ENCODE assay signal across 1 fruit fly cellular context in genomic region chr2L:17778287-17778762, dm6.
TF ChIP-seq lines count a peak whose summit lies in the region.

Gene CadN (minus strand): TSS chr2L:17778340.

TF ChIP-seq in whole organism, embryonic, 481 proteins besides CTCF, POLR2A, EP300 and RAD21 (continued from another document):
- no peak for TF ChIP-seq Mrtf (GFP tag; IDR thresholded peaks at IDR 0.05; lab: Robert Waterston, UW)
- TF ChIP-seq MESR4 (GFP tag; optimal IDR thresholded peaks at IDR 0.05; lab: Kevin White, UChicago), result no peak
- no peak for TF ChIP-seq zfh2 (GFP tag; optimal IDR thresholded peaks at IDR 0.05; lab: Kevin White, UChicago)
- no peak for TF ChIP-seq Sox100B (GFP tag; optimal IDR thresholded peaks at IDR 0.05; lab: Kevin White, UChicago)
- TF ChIP-seq Rx (GFP tag; IDR thresholded peaks at IDR 0.05; lab: Robert Waterston, UW), result no peak
- no peak for TF ChIP-seq scrt (GFP tag; optimal IDR thresholded peaks at IDR 0.05; lab: Kevin White, UChicago)
- TF ChIP-seq ranshi (GFP tag; IDR thresholded peaks at IDR 0.05; lab: Robert Waterston, UW), result no peak
- peak; percentile 59 for TF ChIP-seq CG1832 (GFP tag; optimal IDR thresholded peaks at IDR 0.05; lab: Kevin White, UChicago)
- TF ChIP-seq ems (GFP tag; optimal IDR thresholded peaks at IDR 0.05; lab: Kevin White, UChicago), result peak; percentile 7
- TF ChIP-seq Opbp (GFP tag; IDR thresholded peaks at IDR 0.05; lab: Robert Waterston, UW; ENCODE audit: partially characterized antibody), result 0 out of 3 replicates have a peak, but pooled peaks have one; percentile 18
- no peak for TF ChIP-seq org-1 (GFP tag; optimal IDR thresholded peaks at IDR 0.05; lab: Kevin White, UChicago)
- TF ChIP-seq Taf1 (GFP tag; IDR thresholded peaks at IDR 0.05; lab: Robert Waterston, UW), result no peak
- TF ChIP-seq Drgx (GFP tag; IDR thresholded peaks at IDR 0.05; lab: Robert Waterston, UW), result no peak; the same call in 1 of the 2 replicates
- no peak for TF ChIP-seq CG8089 (GFP tag; optimal IDR thresholded peaks at IDR 0.05; lab: Kevin White, UChicago)
- TF ChIP-seq unpg (GFP tag; optimal IDR thresholded peaks at IDR 0.05; lab: Kevin White, UChicago), result peak; percentile 52
- TF ChIP-seq CG7963 (GFP tag; IDR thresholded peaks at IDR 0.05; lab: Robert Waterston, UW; ENCODE audit: partially characterized antibody), result no peak
- no peak for TF ChIP-seq crp (GFP tag; optimal IDR thresholded peaks at IDR 0.05; lab: Kevin White, UChicago)
- no peak for TF ChIP-seq HLH3B (GFP tag; IDR thresholded peaks at IDR 0.05; lab: Robert Waterston, UW)
- TF ChIP-seq Awh (GFP tag; IDR thresholded peaks at IDR 0.05; lab: Robert Waterston, UW), result no peak
- TF ChIP-seq CG8765 (GFP tag; IDR thresholded peaks at IDR 0.05; lab: Robert Waterston, UW), result no peak
- TF ChIP-seq CG7745 (tag; optimal IDR thresholded peaks at IDR 0.05; lab: Kevin White, UChicago), result no peak
- no peak for TF ChIP-seq sna (GFP tag; IDR thresholded peaks at IDR 0.05; lab: Robert Waterston, UW; ENCODE audit: partially characterized antibody)
- no peak for TF ChIP-seq nerfin-1 (tag; optimal IDR thresholded peaks at IDR 0.05; lab: Kevin White, UChicago)
- no peak for TF ChIP-seq CG7987 (GFP tag; optimal IDR thresholded peaks at IDR 0.05; lab: Kevin White, UChicago)
- no peak for TF ChIP-seq her (GFP tag; optimal IDR thresholded peaks at IDR 0.05; lab: Kevin White, UChicago)
- TF ChIP-seq Ssrp (tag; optimal IDR thresholded peaks at IDR 0.05; lab: Kevin White, UChicago), result peak; percentile 18
- no peak for TF ChIP-seq jigr1 (GFP tag; IDR thresholded peaks at IDR 0.05; lab: Robert Waterston, UW)
- TF ChIP-seq CG11695 (GFP tag; IDR thresholded peaks at IDR 0.05; lab: Robert Waterston, UW), result no peak
- TF ChIP-seq CG6765 (GFP tag; optimal IDR thresholded peaks at IDR 0.05; lab: Kevin White, UChicago), result no peak
- TF ChIP-seq CG10654 (GFP tag; optimal IDR thresholded peaks at IDR 0.05; lab: Kevin White, UChicago), result no peak
- peak; percentile 19 for TF ChIP-seq gsb-n (tag; optimal IDR thresholded peaks at IDR 0.05; lab: Kevin White, UChicago)
- peak; percentile 28 for TF ChIP-seq tio (GFP tag; optimal IDR thresholded peaks at IDR 0.05; lab: Kevin White, UChicago)
- TF ChIP-seq slou (GFP tag; optimal IDR thresholded peaks at IDR 0.05; lab: Kevin White, UChicago), result no peak
- TF ChIP-seq otp (GFP tag; IDR thresholded peaks at IDR 0.05; lab: Robert Waterston, UW), result no peak
- TF ChIP-seq sc (optimal IDR thresholded peaks at IDR 0.05; lab: Kevin White, UChicago), result no peak
- TF ChIP-seq sc (GFP tag; optimal IDR thresholded peaks at IDR 0.05; lab: Kevin White, UChicago), result no peak
- no peak for TF ChIP-seq Max (GFP tag; optimal IDR thresholded peaks at IDR 0.05; lab: Kevin White, UChicago)
- peak; percentile 78 for TF ChIP-seq sens (GFP tag; lab: Kevin White, UChicago)
- peak; percentile 40 for TF ChIP-seq PHDP (tag; optimal IDR thresholded peaks at IDR 0.05; lab: Kevin White, UChicago)
- TF ChIP-seq CG11085 (GFP tag; IDR thresholded peaks at IDR 0.05; lab: Robert Waterston, UW), result no peak
- no peak for TF ChIP-seq HHEX (GFP tag; optimal IDR thresholded peaks at IDR 0.05; lab: Kevin White, UChicago)
- TF ChIP-seq CG11723 (GFP tag; optimal IDR thresholded peaks at IDR 0.05; lab: Kevin White, UChicago), result no peak
- TF ChIP-seq knrl (GFP tag; IDR thresholded peaks at IDR 0.05; lab: Robert Waterston, UW; ENCODE audit: partially characterized antibody), result no peak
- TF ChIP-seq BtbVII (GFP tag; optimal IDR thresholded peaks at IDR 0.05; lab: Kevin White, UChicago), result no peak
- no peak for TF ChIP-seq Fer1 (GFP tag; optimal IDR thresholded peaks at IDR 0.05; lab: Kevin White, UChicago)
- peak; percentile 79; the same call in 1 of the 3 replicates for TF ChIP-seq CG34422 (GFP tag; IDR thresholded peaks at IDR 0.05; lab: Robert Waterston, UW)
- TF ChIP-seq Bteb2 (GFP tag; optimal IDR thresholded peaks at IDR 0.05; lab: Kevin White, UChicago), result no peak
- TF ChIP-seq Hand (GFP tag; optimal IDR thresholded peaks at IDR 0.05; lab: Kevin White, UChicago), result no peak
- TF ChIP-seq inv (GFP tag; IDR thresholded peaks at IDR 0.05; lab: Robert Waterston, UW; ENCODE audit: partially characterized antibody), result no peak
- no peak for TF ChIP-seq CG6654 (GFP tag; optimal IDR thresholded peaks at IDR 0.05; lab: Kevin White, UChicago)
- no peak for TF ChIP-seq dan (GFP tag; IDR thresholded peaks at IDR 0.05; lab: Robert Waterston, UW)
- no peak for TF ChIP-seq so (GFP tag; IDR thresholded peaks at IDR 0.05; lab: Robert Waterston, UW)
- TF ChIP-seq Bdp1 (GFP tag; optimal IDR thresholded peaks at IDR 0.05; lab: Kevin White, UChicago), result no peak
- TF ChIP-seq CoRest (tag; optimal IDR thresholded peaks at IDR 0.05; lab: Kevin White, UChicago), result peak; percentile 18
- no peak for TF ChIP-seq CG12659 (GFP tag; optimal IDR thresholded peaks at IDR 0.05; lab: Kevin White, UChicago)
- TF ChIP-seq row (GFP tag; IDR thresholded peaks at IDR 0.05; lab: Robert Waterston, UW), result no peak
- no peak for TF ChIP-seq exex (tag; optimal IDR thresholded peaks at IDR 0.05; lab: Kevin White, UChicago)
- TF ChIP-seq tna (GFP tag; IDR thresholded peaks at IDR 0.05; lab: Robert Waterston, UW; ENCODE audit: partially characterized antibody), result no peak
- TF ChIP-seq lab (GFP tag; optimal IDR thresholded peaks at IDR 0.05; lab: Kevin White, UChicago), result no peak
- no peak for TF ChIP-seq zen (tag; optimal IDR thresholded peaks at IDR 0.05; lab: Kevin White, UChicago)
- TF ChIP-seq Dll (GFP tag; IDR thresholded peaks at IDR 0.05; lab: Robert Waterston, UW; ENCODE audit: partially characterized antibody), result peak; percentile 30; the same call in 1 of the 4 replicates
- TF ChIP-seq Meics (GFP tag; optimal IDR thresholded peaks at IDR 0.05; lab: Kevin White, UChicago), result no peak
- TF ChIP-seq CG2202 (tag; optimal IDR thresholded peaks at IDR 0.05; lab: Kevin White, UChicago), result no peak
- TF ChIP-seq CG13296 (GFP tag; optimal IDR thresholded peaks at IDR 0.05; lab: Kevin White, UChicago), result no peak
- TF ChIP-seq al (GFP tag; IDR thresholded peaks at IDR 0.05; lab: Robert Waterston, UW), result no peak
- TF ChIP-seq bab2 (GFP tag; optimal IDR thresholded peaks at IDR 0.05; lab: Kevin White, UChicago), result no peak
- TF ChIP-seq Hey (tag; optimal IDR thresholded peaks at IDR 0.05; lab: Kevin White, UChicago), result no peak
- TF ChIP-seq HLH4C (GFP tag; IDR thresholded peaks at IDR 0.05; lab: Robert Waterston, UW; ENCODE audit: partially characterized antibody), result no peak
- TF ChIP-seq CG10209 (GFP tag; optimal IDR thresholded peaks at IDR 0.05; lab: Kevin White, UChicago), result no peak
- TF ChIP-seq lola (GFP tag; optimal IDR thresholded peaks at IDR 0.05; lab: Kevin White, UChicago), result no peak
- no peak for TF ChIP-seq CG18599 (GFP tag; optimal IDR thresholded peaks at IDR 0.05; lab: Kevin White, UChicago)
- TF ChIP-seq rib (GFP tag; IDR thresholded peaks at IDR 0.05; lab: Robert Waterston, UW), result no peak
- no peak for TF ChIP-seq shn (GFP tag; optimal IDR thresholded peaks at IDR 0.05; lab: Kevin White, UChicago)
- no peak for TF ChIP-seq CG13894 (tag; optimal IDR thresholded peaks at IDR 0.05; lab: Kevin White, UChicago)
- TF ChIP-seq TFAM (GFP tag; optimal IDR thresholded peaks at IDR 0.05; lab: Kevin White, UChicago), result no peak
- TF ChIP-seq CG31388 (GFP tag; optimal IDR thresholded peaks at IDR 0.05; lab: Kevin White, UChicago), result no peak
- no peak for TF ChIP-seq CG7928 (GFP tag; optimal IDR thresholded peaks at IDR 0.05; lab: Kevin White, UChicago)
- TF ChIP-seq Dip2 (GFP tag; IDR thresholded peaks at IDR 0.05; lab: Robert Waterston, UW), result no peak
- TF ChIP-seq bsh (GFP tag; optimal IDR thresholded peaks at IDR 0.05; lab: Kevin White, UChicago), result peak; percentile 50 to 89
- no peak for TF ChIP-seq CG11456 (GFP tag; IDR thresholded peaks at IDR 0.05; lab: Robert Waterston, UW)
- TF ChIP-seq NC2β (GFP tag; optimal IDR thresholded peaks at IDR 0.05; lab: Kevin White, UChicago), result no peak
- peak; percentile 32 for TF ChIP-seq CG17359 (tag; optimal IDR thresholded peaks at IDR 0.05; lab: Kevin White, UChicago)
- no peak for TF ChIP-seq MTF-1 (GFP tag; optimal IDR thresholded peaks at IDR 0.05; lab: Kevin White, UChicago; ENCODE audit: borderline replicate concordance)
- TF ChIP-seq CG33557 (GFP tag; optimal IDR thresholded peaks at IDR 0.05; lab: Kevin White, UChicago), result no peak
- TF ChIP-seq lilli (GFP tag; optimal IDR thresholded peaks at IDR 0.05; lab: Kevin White, UChicago), result peak; percentile 13
- TF ChIP-seq CG15479 (GFP tag; optimal IDR thresholded peaks at IDR 0.05; lab: Kevin White, UChicago), result no peak
- TF ChIP-seq CG10267 (tag; optimal IDR thresholded peaks at IDR 0.05; lab: Kevin White, UChicago), result no peak
- TF ChIP-seq Myb (GFP tag; optimal IDR thresholded peaks at IDR 0.05; lab: Kevin White, UChicago), result no peak
- TF ChIP-seq Hr3 (GFP tag; optimal IDR thresholded peaks at IDR 0.05; lab: Kevin White, UChicago), result no peak
- no peak for TF ChIP-seq wor (GFP tag; IDR thresholded peaks at IDR 0.05; lab: Robert Waterston, UW)
- no peak for TF ChIP-seq Camta (GFP tag; optimal IDR thresholded peaks at IDR 0.05; lab: Kevin White, UChicago)
- TF ChIP-seq Atf-2 (GFP tag; optimal IDR thresholded peaks at IDR 0.05; lab: Kevin White, UChicago), result no peak
- TF ChIP-seq Nf-YC (tag; optimal IDR thresholded peaks at IDR 0.05; lab: Kevin White, UChicago), result no peak
- TF ChIP-seq Adf1 (GFP tag; IDR thresholded peaks at IDR 0.05; lab: Robert Waterston, UW), result no peak
- TF ChIP-seq HmgZ (tag; optimal IDR thresholded peaks at IDR 0.05; lab: Kevin White, UChicago), result no peak
- no peak for TF ChIP-seq nmo (GFP tag; optimal IDR thresholded peaks at IDR 0.05; lab: Kevin White, UChicago)
- no peak for TF ChIP-seq CG12744 (GFP tag; optimal IDR thresholded peaks at IDR 0.05; lab: Kevin White, UChicago)
- TF ChIP-seq chm (GFP tag; IDR thresholded peaks at IDR 0.05; lab: Robert Waterston, UW), result no peak
- peak; percentile 37 for TF ChIP-seq Oli (tag; optimal IDR thresholded peaks at IDR 0.05; lab: Kevin White, UChicago)
- no peak for TF ChIP-seq pita (GFP tag; optimal IDR thresholded peaks at IDR 0.05; lab: Kevin White, UChicago)
- TF ChIP-seq CG9609 (GFP tag; optimal IDR thresholded peaks at IDR 0.05; lab: Kevin White, UChicago), result no peak
- no peak for TF ChIP-seq sr (GFP tag; IDR thresholded peaks at IDR 0.05; lab: Robert Waterston, UW)
- no peak for TF ChIP-seq CG12104 (GFP tag; optimal IDR thresholded peaks at IDR 0.05; lab: Kevin White, UChicago)
- TF ChIP-seq CG17186 (GFP tag; optimal IDR thresholded peaks at IDR 0.05; lab: Kevin White, UChicago), result no peak
- no peak for TF ChIP-seq Usf (GFP tag; optimal IDR thresholded peaks at IDR 0.05; lab: Kevin White, UChicago)
- TF ChIP-seq CG8924 (tag; optimal IDR thresholded peaks at IDR 0.05; lab: Kevin White, UChicago), result no peak
- no peak for TF ChIP-seq CG6272 (GFP tag; IDR thresholded peaks at IDR 0.05; lab: Robert Waterston, UW)
